Worm (Caenorhabditis elegans): ENCODE results near the gene cki-2.
A peak's percentile ranks its signal among the peaks of the same experiment; 100 is the strongest.

The cki-2 gene

ce11 chrII:7816163-7816776 lies at the start of gene cki-2:
cki-2 (plus strand) TSS chrII:7816499.
- no peak for TF ChIP-seq pqm-1 (tag; optimal IDR thresholded peaks at IDR 0.05)
- TF ChIP-seq sdc-2 (tag; optimal IDR thresholded peaks at IDR 0.05), result no peak
- TF ChIP-seq fkh-6 (tag; optimal IDR thresholded peaks at IDR 0.05), result no peak
- TF ChIP-seq ceh-24 (tag; optimal IDR thresholded peaks at IDR 0.05), result no peak
- TF ChIP-seq mec-3 (tag; optimal IDR thresholded peaks at IDR 0.05; ENCODE audit: borderline replicate concordance), result no peak
- peak; percentile 38 for TF ChIP-seq unc-42 (tag; optimal IDR thresholded peaks at IDR 0.05)
- TF ChIP-seq ceh-9 (tag; optimal IDR thresholded peaks at IDR 0.05), result no peak
- TF ChIP-seq npax-4 (tag; optimal IDR thresholded peaks at IDR 0.05), result no peak

- no peak for TF ChIP-seq dmd-4 (tag; optimal IDR thresholded peaks at IDR 0.05; ENCODE audit: borderline replicate concordance)
- no peak for TF ChIP-seq T23F11.4 (GFP tag; optimal IDR thresholded peaks at IDR 0.05)
- TF ChIP-seq C38D4.7 (GFP tag; optimal IDR thresholded peaks at IDR 0.05), result no peak
- TF ChIP-seq ceh-14 (tag; optimal IDR thresholded peaks at IDR 0.05), result no peak
- no peak for TF ChIP-seq ttx-3 (tag; optimal IDR thresholded peaks at IDR 0.05)
- no peak for TF ChIP-seq hlh-13 (GFP tag; optimal IDR thresholded peaks at IDR 0.05)
These were observed 47.0 kb upstream of the cki-2 start for ce11 chrII:7769254-7769653.

DNA sequence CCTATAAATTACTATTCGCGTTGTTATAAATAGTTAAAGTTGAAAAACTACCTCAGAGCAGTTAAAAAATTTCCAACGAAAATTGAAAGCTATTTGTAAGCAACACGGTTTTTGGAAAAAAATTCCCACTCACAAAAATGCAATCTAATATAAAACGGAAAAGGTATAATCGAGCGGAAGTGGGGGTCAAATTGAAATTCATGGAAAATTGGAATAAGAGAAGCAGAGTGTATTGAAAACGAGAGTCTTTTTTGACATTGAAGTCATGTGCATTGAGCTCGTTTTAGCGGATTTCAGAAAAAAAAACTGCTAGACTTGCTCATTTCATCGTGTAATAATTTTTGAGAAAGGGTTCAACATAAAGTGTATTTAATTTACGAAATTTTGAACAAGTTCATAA lies 46.0 kb upstream of the cki-2 start:
- TF ChIP-seq pag-3 (tag; optimal IDR thresholded peaks at IDR 0.05; ENCODE audit: borderline replicate concordance) (no peak), dmd-4 (tag; optimal IDR thresholded peaks at IDR 0.05; ENCODE audit: borderline replicate concordance) (no peak), C38D4.7 (GFP tag; optimal IDR thresholded peaks at IDR 0.05) (no peak), lin-11 (tag; optimal IDR thresholded peaks at IDR 0.05) (no peak), hlh-15 (tag; optimal IDR thresholded peaks at IDR 0.05) (no peak), tbx-2 (tag; optimal IDR thresholded peaks at IDR 0.05) (no peak), syd-9 (tag; optimal IDR thresholded peaks at IDR 0.05) (no peak), ama-1 (optimal IDR thresholded peaks at IDR 0.05) (no peak), ceh-14 (tag; optimal IDR thresholded peaks at IDR 0.05) (no peak)

DNA sequence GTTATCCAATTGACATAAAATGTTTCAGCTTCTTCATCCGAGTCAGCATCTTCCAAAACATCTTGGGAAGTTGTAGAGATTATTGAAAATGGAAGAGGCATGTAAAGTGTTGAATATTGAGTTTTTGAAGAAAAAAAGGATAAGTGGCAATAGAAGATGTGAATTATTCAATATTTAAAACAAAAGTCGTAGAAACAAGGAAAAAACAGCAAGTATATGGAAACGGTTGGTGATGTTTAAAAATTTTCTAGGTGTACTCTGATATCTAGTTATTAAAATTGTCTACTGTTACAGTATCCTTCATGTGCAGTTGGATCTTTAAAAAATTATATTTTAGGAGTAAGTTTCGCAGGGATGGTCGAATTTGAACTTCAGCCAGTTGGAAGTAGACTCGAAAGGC lies 44.4 kb upstream of the cki-2 start, which contains the start of gene C06A8.8:
Gene C06A8.8 (minus strand): TSS at position 101 of the 400 bp plus-strand sequence.
- TF ChIP-seq mec-3 (tag; optimal IDR thresholded peaks at IDR 0.05; ENCODE audit: borderline replicate concordance) (no peak), ttx-3 (tag; optimal IDR thresholded peaks at IDR 0.05) (no peak), gmeb-2 (tag; optimal IDR thresholded peaks at IDR 0.05) (no peak), che-1 (tag; optimal IDR thresholded peaks at IDR 0.05) (no peak), pros-1 (tag; optimal IDR thresholded peaks at IDR 0.05) (no peak)

- no peak for TF ChIP-seq F13H6.1 (tag; optimal IDR thresholded peaks at IDR 0.05)
- TF ChIP-seq fax-1 (tag; optimal IDR thresholded peaks at IDR 0.05), result no peak
- no peak for TF ChIP-seq pha-2 (tag; optimal IDR thresholded peaks at IDR 0.05)
- no peak for TF ChIP-seq hlh-6 (tag; optimal IDR thresholded peaks at IDR 0.05)
- no peak for TF ChIP-seq sdc-2 (tag; optimal IDR thresholded peaks at IDR 0.05)
- no peak for TF ChIP-seq hlh-30 (tag; optimal IDR thresholded peaks at IDR 0.05; ENCODE audit: insufficient read depth)
- TF ChIP-seq ahr-1 (tag; optimal IDR thresholded peaks at IDR 0.05), result no peak
- no peak for TF ChIP-seq unc-86 (tag; optimal IDR thresholded peaks at IDR 0.05)
- TF ChIP-seq pat-9 (tag; optimal IDR thresholded peaks at IDR 0.05), result no peak
- no peak for TF ChIP-seq ceh-34 (tag; optimal IDR thresholded peaks at IDR 0.05)
- no peak for TF ChIP-seq ceh-30 (tag; optimal IDR thresholded peaks at IDR 0.05)
- no peak for TF ChIP-seq K02D7.2 (tag; optimal IDR thresholded peaks at IDR 0.05)
- no peak for TF ChIP-seq ets-4 (tag; optimal IDR thresholded peaks at IDR 0.05)
- TF ChIP-seq pha-4 (tag; optimal IDR thresholded peaks at IDR 0.05), result no peak
- TF ChIP-seq unc-3 (GFP tag; conservative IDR thresholded peaks at IDR 0.05), result no peak
- no peak for TF ChIP-seq unc-3 (tag; optimal IDR thresholded peaks at IDR 0.05)
- TF ChIP-seq pqm-1 (tag; optimal IDR thresholded peaks at IDR 0.05), result no peak
- no peak for TF ChIP-seq che-1 (tag; optimal IDR thresholded peaks at IDR 0.05)
- no peak for TF ChIP-seq syd-9 (tag; optimal IDR thresholded peaks at IDR 0.05)
- TF ChIP-seq rnt-1 (tag; optimal IDR thresholded peaks at IDR 0.05), result no peak
These were observed 43.9 kb upstream of the cki-2 start, which contains the start of gene C06A8.6 for ce11 chrII:7772411-7772810. C06A8.6 (plus strand) TSS chrII:7772499.
